Fruit fly (Drosophila melanogaster): ENCODE data around the gene Jasper.

The Jasper gene

DNA sequence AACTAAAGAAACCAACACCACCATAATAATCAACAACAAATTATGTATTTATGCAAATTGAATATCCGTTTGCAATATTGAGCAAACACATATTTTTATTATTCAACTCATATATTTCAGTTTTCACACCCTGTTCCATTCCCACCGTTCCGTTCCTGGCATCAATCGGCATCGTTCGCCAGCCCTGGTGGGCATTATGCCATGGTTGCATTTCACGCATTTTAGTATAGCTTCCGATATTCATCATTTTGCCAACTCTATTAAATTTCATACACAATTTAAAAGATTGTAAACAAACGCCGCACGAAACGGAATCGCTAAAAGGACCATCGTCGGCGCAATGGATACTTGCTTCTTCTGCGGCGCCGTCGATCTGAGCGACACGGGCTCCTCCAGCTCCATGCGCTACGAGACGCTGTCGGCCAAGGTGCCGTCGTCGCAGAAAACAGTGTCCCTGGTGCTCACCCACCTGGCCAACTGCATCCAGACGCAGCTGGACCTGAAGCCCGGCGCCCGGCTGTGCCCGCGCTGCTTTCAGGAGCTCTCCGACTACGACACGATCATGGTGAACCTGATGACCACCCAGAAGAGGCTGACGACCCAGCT is 9.1 kb upstream of the Jasper start, which contains the start of gene Sry-delta (continued):
- TF ChIP-seq CG13775 (GFP tag; optimal IDR thresholded peaks at IDR 0.05) (peak; percentile 74), jigr1 (GFP tag; IDR thresholded peaks at IDR 0.05) (no peak; the same call in 2 of the 3 replicates), dmrt11E (tag; optimal IDR thresholded peaks at IDR 0.05) (peak; percentile 59), CG32772 (GFP tag; IDR thresholded peaks at IDR 0.05) (peak; percentile 62; the same call in 1 of the 2 replicates), CG4820 (GFP tag; optimal IDR thresholded peaks at IDR 0.05) (peak; percentile 65), CG15479 (GFP tag; optimal IDR thresholded peaks at IDR 0.05) (no peak), Mes4 (GFP tag; optimal IDR thresholded peaks at IDR 0.05) (peak; percentile 61), sug (tag; optimal IDR thresholded peaks at IDR 0.05) (peak; percentile 86), CG8281 (tag; optimal IDR thresholded peaks at IDR 0.05) (no peak), pnt (GFP tag; optimal IDR thresholded peaks at IDR 0.05) (peak; percentile 86), Sry-β (GFP tag; optimal IDR thresholded peaks at IDR 0.05) (peak; percentile 83), crp (GFP tag; optimal IDR thresholded peaks at IDR 0.05) (peak in 1 of 2 experiments; percentile 36), sqz (GFP tag; optimal IDR thresholded peaks at IDR 0.05) (no peak), gt (GFP tag; IDR thresholded peaks at IDR 0.05) (no peak), CG1832 (GFP tag; optimal IDR thresholded peaks at IDR 0.05) (no peak), E2f1 (GFP tag; IDR thresholded peaks at IDR 0.05) (peak; percentile 67), CG4617 (GFP tag; optimal IDR thresholded peaks at IDR 0.05; ENCODE audit: borderline replicate concordance) (peak; percentile 98), Fer2 (tag; optimal IDR thresholded peaks at IDR 0.05) (peak; percentile 42), Poxn (GFP tag; IDR thresholded peaks at IDR 0.05) (peak; percentile 42; the same call in 1 of the 2 replicates), sim (GFP tag; IDR thresholded peaks at IDR 0.05) (no peak), kah (GFP tag; optimal IDR thresholded peaks at IDR 0.05) (peak; percentile 21), CG3281 (GFP tag; optimal IDR thresholded peaks at IDR 0.05) (peak; percentile 82), CG10979 (tag; optimal IDR thresholded peaks at IDR 0.05) (peak; percentile 59), prd (optimal IDR thresholded peaks at IDR 0.05) (no peak), prd (GFP tag; IDR thresholded peaks at IDR 0.05) (peak; percentile 83), Mad (GFP tag; optimal IDR thresholded peaks at IDR 0.05) (peak; percentile 73), CG10147 (GFP tag; optimal IDR thresholded peaks at IDR 0.05) (peak; percentile 67), pfk (GFP tag; optimal IDR thresholded peaks at IDR 0.05) (peak; percentile 99), CG18476 (GFP tag; optimal IDR thresholded peaks at IDR 0.05) (peak; percentile 53), CG3065 (GFP tag; optimal IDR thresholded peaks at IDR 0.05) (peak; percentile 45), dysf (GFP tag; IDR thresholded peaks at IDR 0.05) (peak; percentile 59; the same call in 2 of the 3 replicates), trem (tag; optimal IDR thresholded peaks at IDR 0.05) (peak; percentile 83), CG11247 (GFP tag; IDR thresholded peaks at IDR 0.05) (peak; percentile 84), sisA (GFP tag; IDR thresholded peaks at IDR 0.05) (peak; percentile 78), gsb (GFP tag; IDR thresholded peaks at IDR 0.05) (0 out of 2 replicates have a peak, but pooled peaks have one; percentile 8), row (GFP tag; IDR thresholded peaks at IDR 0.05) (peak; percentile 96), Sry-δ (GFP tag; optimal IDR thresholded peaks at IDR 0.05) (peak; percentile 99), CG4360 (GFP tag; IDR thresholded peaks at IDR 0.05) (no peak), Atf-2 (GFP tag; optimal IDR thresholded peaks at IDR 0.05) (peak; percentile 58), maf-S (GFP tag; optimal IDR thresholded peaks at IDR 0.05) (peak; percentile 86), MESR4 (GFP tag; optimal IDR thresholded peaks at IDR 0.05) (peak; percentile 95), Lpt (GFP tag; optimal IDR thresholded peaks at IDR 0.05) (no peak), CG5953 (GFP tag; IDR thresholded peaks at IDR 0.05) (0 out of 2 replicates have a peak, but pooled peaks have one; percentile 23), CHES-1-like (GFP tag; optimal IDR thresholded peaks at IDR 0.05) (peak; percentile 95), CG17568 (GFP tag; optimal IDR thresholded peaks at IDR 0.05) (no peak), CG31365 (tag; optimal IDR thresholded peaks at IDR 0.05) (no peak), Ets97D (GFP tag; optimal IDR thresholded peaks at IDR 0.05) (peak; percentile 97), tup (GFP tag; optimal IDR thresholded peaks at IDR 0.05) (peak; percentile 46), Med (GFP tag) (peak; percentile 99), CG9437 (GFP tag; optimal IDR thresholded peaks at IDR 0.05) (no peak)
